Fruit fly (Drosophila melanogaster): ENCODE measurements around the gene BBS8.
A peak's percentile ranks its signal among the peaks of the same experiment; 100 is the strongest.

The BBS8 gene

DNA sequence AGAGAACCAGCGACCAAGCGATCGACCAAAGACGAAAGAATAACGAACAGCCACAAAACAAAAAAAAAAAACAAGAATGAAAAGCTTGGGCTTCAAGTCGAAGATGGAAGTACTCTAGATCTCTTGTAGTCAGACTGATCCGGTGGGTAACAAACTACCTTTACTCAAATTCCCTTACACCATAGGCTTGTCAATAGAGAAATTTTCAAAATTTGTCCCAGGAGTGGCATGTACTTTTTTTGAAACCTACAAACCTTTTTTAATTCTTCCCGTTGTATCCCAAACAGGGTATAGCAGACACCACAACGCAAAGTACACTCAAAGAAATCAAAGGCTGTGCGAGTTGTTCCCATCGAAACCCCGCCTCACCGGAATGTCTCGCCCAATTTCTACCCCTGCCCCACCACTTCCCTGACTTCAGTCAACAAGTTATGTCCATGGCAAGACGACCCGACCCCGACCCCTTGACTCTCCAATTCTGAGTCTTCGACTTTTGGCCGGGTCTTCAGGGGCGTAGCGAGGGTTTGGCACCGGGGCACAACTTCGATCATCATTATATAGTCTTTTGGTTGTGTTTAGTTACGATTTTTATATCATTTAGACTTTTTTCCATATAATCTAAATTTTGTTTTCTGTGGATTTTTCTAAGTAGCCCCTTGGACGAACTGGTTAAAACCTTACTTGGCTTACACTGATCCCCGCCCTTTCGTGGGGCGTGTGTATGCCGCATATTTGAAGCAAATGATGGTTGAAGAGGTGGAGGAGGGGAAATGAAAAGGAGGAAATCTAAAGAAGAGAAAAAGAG lies 7.2 kb downstream of the BBS8 start (continued):
- TF ChIP-seq Sox100B (GFP tag; optimal IDR thresholded peaks at IDR 0.05), result no peak
- TF ChIP-seq nerfin-1 (tag; optimal IDR thresholded peaks at IDR 0.05), result no peak
- TF ChIP-seq CG10366 (GFP tag; IDR thresholded peaks at IDR 0.05), result peak; percentile 39
- TF ChIP-seq CG2875 (GFP tag; optimal IDR thresholded peaks at IDR 0.05), result peak; percentile 25
- no peak for TF ChIP-seq sna (GFP tag; IDR thresholded peaks at IDR 0.05; ENCODE audit: partially characterized antibody)
- TF ChIP-seq CG2129 (GFP tag; IDR thresholded peaks at IDR 0.05; ENCODE audit: partially characterized antibody), result no peak
- no peak for TF ChIP-seq ato (GFP tag; IDR thresholded peaks at IDR 0.05; ENCODE audit: partially characterized antibody)
- no peak for TF ChIP-seq sc (optimal IDR thresholded peaks at IDR 0.05)
- no peak for TF ChIP-seq sc (GFP tag; optimal IDR thresholded peaks at IDR 0.05)
- TF ChIP-seq CG9609 (GFP tag; optimal IDR thresholded peaks at IDR 0.05), result peak; percentile 41
- no peak for TF ChIP-seq CG17912 (GFP tag; optimal IDR thresholded peaks at IDR 0.05)
- TF ChIP-seq CG10431 (GFP tag; optimal IDR thresholded peaks at IDR 0.05), result no peak
- TF ChIP-seq CG6813 (GFP tag; optimal IDR thresholded peaks at IDR 0.05), result no peak
- no peak for TF ChIP-seq zen2 (GFP tag; IDR thresholded peaks at IDR 0.05; ENCODE audit: partially characterized antibody)
- peak; percentile 55; the same call in 1 of the 2 replicates for TF ChIP-seq CG31441 (GFP tag; IDR thresholded peaks at IDR 0.05)
- TF ChIP-seq ATbp (GFP tag; optimal IDR thresholded peaks at IDR 0.05), result peak; percentile 13
- TF ChIP-seq CG2678 (tag; optimal IDR thresholded peaks at IDR 0.05), result peak; percentile 66
- TF ChIP-seq onecut (GFP tag; IDR thresholded peaks at IDR 0.05), result 0 out of 2 replicates have a peak, but pooled peaks have one; percentile 6
- TF ChIP-seq btn (GFP tag; optimal IDR thresholded peaks at IDR 0.05), result no peak
- no peak for TF ChIP-seq CG16779 (GFP tag; IDR thresholded peaks at IDR 0.05)
- TF ChIP-seq CG15011 (GFP tag; optimal IDR thresholded peaks at IDR 0.05), result no peak
- TF ChIP-seq cwo (GFP tag; optimal IDR thresholded peaks at IDR 0.05), result no peak
- 0 out of 3 replicates have a peak, but pooled peaks have one; percentile 42 for TF ChIP-seq CG11093 (GFP tag; IDR thresholded peaks at IDR 0.05)
- TF ChIP-seq CG17829 (tag; optimal IDR thresholded peaks at IDR 0.05), result peak; percentile 42
- peak; percentile 72 for TF ChIP-seq CG10979 (tag; optimal IDR thresholded peaks at IDR 0.05)
- TF ChIP-seq Side (GFP tag; optimal IDR thresholded peaks at IDR 0.05), result peak; percentile 65
- TF ChIP-seq CG12071 (GFP tag; optimal IDR thresholded peaks at IDR 0.05), result no peak
- 0 out of 2 replicates have a peak, but pooled peaks have one; percentile 27 for TF ChIP-seq Ptx1 (GFP tag; IDR thresholded peaks at IDR 0.05)
- TF ChIP-seq ssp (GFP tag; IDR thresholded peaks at IDR 0.05), result peak; percentile 25; the same call in 1 of the 2 replicates
- TF ChIP-seq sima (GFP tag; optimal IDR thresholded peaks at IDR 0.05), result no peak
- TF ChIP-seq Hmx (GFP tag; optimal IDR thresholded peaks at IDR 0.05), result no peak
- peak; percentile 21; the same call in 1 of the 2 replicates for TF ChIP-seq E2f1 (GFP tag; IDR thresholded peaks at IDR 0.05)
- peak; percentile 47 for TF ChIP-seq sisA (GFP tag; IDR thresholded peaks at IDR 0.05)
- TF ChIP-seq B-H1 (GFP tag; IDR thresholded peaks at IDR 0.05), result no peak
- TF ChIP-seq Gsc (GFP tag; IDR thresholded peaks at IDR 0.05), result no peak
- no peak for TF ChIP-seq cg (GFP tag; optimal IDR thresholded peaks at IDR 0.05)
- no peak for TF ChIP-seq peb (GFP tag; IDR thresholded peaks at IDR 0.05)
- no peak for TF ChIP-seq CG4707 (GFP tag; optimal IDR thresholded peaks at IDR 0.05)
- TF ChIP-seq CG8924 (tag; optimal IDR thresholded peaks at IDR 0.05), result peak; percentile 46
- no peak for TF ChIP-seq seq (GFP tag; IDR thresholded peaks at IDR 0.05)
- TF ChIP-seq grau (tag; optimal IDR thresholded peaks at IDR 0.05), result peak; percentile 44
- TF ChIP-seq CG15269 (tag; optimal IDR thresholded peaks at IDR 0.05), result no peak
- peak; percentile 55 for TF ChIP-seq CG7839 (tag; optimal IDR thresholded peaks at IDR 0.05)
- TF ChIP-seq Eip74EF (GFP tag; optimal IDR thresholded peaks at IDR 0.05), result no peak
- no peak for TF ChIP-seq CG7372 (GFP tag; IDR thresholded peaks at IDR 0.05)
- TF ChIP-seq CG8765 (GFP tag; IDR thresholded peaks at IDR 0.05), result peak; percentile 56; the same call in 1 of the 2 replicates
- TF ChIP-seq Atf3 (GFP tag; optimal IDR thresholded peaks at IDR 0.05), result peak; percentile 18
- TF ChIP-seq nau (GFP tag; optimal IDR thresholded peaks at IDR 0.05), result no peak
- no peak for TF ChIP-seq CG13123 (GFP tag; optimal IDR thresholded peaks at IDR 0.05)
